Worm (Caenorhabditis elegans): Measurements from ENCODE around the gene tsp-16.

The tsp-16 gene

ce11 chrX:6967057-6967456 is 29.4 kb downstream of the tsp-16 start, which contains the start of gene F01E11.3:
F01E11.3 (plus strand) TSS chrX:6967357.
- TF ChIP-seq F13C5.2 (tag; optimal IDR thresholded peaks at IDR 0.05), result no peak
- TF ChIP-seq ceh-36 (tag; optimal IDR thresholded peaks at IDR 0.05), result no peak
- no peak for TF ChIP-seq pes-1 (GFP tag; IDR thresholded peaks at IDR 0.05)
- no peak for TF ChIP-seq hnd-1 (tag; optimal IDR thresholded peaks at IDR 0.05)
- no peak for TF ChIP-seq tbx-11 (GFP tag; IDR thresholded peaks at IDR 0.05)
- no peak for TF ChIP-seq ceh-13 (GFP tag; optimal IDR thresholded peaks at IDR 0.05)

DNA sequence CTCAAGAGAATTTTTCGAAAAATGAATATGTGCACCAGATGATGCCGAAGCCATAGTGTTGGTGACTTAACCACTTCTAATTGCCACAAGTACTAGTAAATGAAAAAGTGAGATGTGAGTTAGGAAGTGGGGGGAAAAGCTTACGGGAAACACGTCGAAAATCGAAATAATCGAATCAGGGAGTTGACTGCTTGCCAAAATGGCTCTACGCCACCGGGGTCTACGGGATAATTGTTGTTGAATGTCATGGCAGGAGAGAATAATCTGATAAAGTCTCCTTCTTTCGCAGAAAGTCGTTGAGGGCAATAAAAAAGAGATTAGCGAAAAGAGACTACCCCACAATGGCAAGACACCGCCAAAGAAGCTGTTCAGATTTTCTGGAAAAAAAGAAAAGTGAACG is 32.6 kb downstream of the tsp-16 start:
- TF ChIP-seq flt-1 (GFP tag; IDR thresholded peaks at IDR 0.05) (no peak), tbx-37 (GFP tag; conservative IDR thresholded peaks at IDR 0.05) (no peak), F13C5.2 (tag; optimal IDR thresholded peaks at IDR 0.05) (no peak), hnd-1 (tag; optimal IDR thresholded peaks at IDR 0.05) (no peak), ama-1 (optimal IDR thresholded peaks at IDR 0.05) (no peak), tbx-11 (GFP tag; IDR thresholded peaks at IDR 0.05) (no peak), B0310.2 (tag; optimal IDR thresholded peaks at IDR 0.05) (no peak)

- TF ChIP-seq hnd-1 (tag; optimal IDR thresholded peaks at IDR 0.05), result no peak
- TF ChIP-seq pes-1 (GFP tag; IDR thresholded peaks at IDR 0.05), result no peak
- TF ChIP-seq hmg-4 (GFP tag; optimal IDR thresholded peaks at IDR 0.05), result no peak
- TF ChIP-seq tra-4 (tag; optimal IDR thresholded peaks at IDR 0.05), result no peak
- TF ChIP-seq flt-1 (GFP tag; IDR thresholded peaks at IDR 0.05), result no peak
- TF ChIP-seq ceh-13 (GFP tag; optimal IDR thresholded peaks at IDR 0.05), result no peak
- TF ChIP-seq scrt-1 (GFP tag; IDR thresholded peaks at IDR 0.05), result no peak
- no peak for TF ChIP-seq hmbx-1 (tag; optimal IDR thresholded peaks at IDR 0.05)
- no peak for TF ChIP-seq B0310.2 (tag; optimal IDR thresholded peaks at IDR 0.05)
Observed at ce11 chrX:6962347-6962746, 34.1 kb downstream of the tsp-16 start.

DNA sequence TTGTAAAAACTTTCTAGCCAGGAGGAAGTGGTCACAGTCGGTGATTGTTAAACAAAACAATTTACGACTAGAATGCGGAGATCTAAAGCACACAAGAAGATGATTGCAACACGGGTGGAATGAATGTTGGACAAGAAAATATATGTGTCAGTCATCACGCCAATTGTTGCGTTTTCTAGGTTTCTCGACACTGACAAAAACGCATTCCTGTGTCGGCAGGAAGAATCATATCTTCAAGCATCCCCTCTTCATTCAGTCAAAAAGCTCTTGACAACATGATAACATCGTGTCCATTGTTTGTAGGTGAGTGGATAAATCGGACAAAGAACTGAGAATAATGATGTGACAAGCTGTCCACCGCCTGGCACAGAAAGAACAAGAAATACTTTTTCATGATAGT is 36.9 kb downstream of the tsp-16 start:
- TF ChIP-seq ama-1 (optimal IDR thresholded peaks at IDR 0.05), result no peak
- TF ChIP-seq scrt-1 (GFP tag; IDR thresholded peaks at IDR 0.05), result no peak

DNA sequence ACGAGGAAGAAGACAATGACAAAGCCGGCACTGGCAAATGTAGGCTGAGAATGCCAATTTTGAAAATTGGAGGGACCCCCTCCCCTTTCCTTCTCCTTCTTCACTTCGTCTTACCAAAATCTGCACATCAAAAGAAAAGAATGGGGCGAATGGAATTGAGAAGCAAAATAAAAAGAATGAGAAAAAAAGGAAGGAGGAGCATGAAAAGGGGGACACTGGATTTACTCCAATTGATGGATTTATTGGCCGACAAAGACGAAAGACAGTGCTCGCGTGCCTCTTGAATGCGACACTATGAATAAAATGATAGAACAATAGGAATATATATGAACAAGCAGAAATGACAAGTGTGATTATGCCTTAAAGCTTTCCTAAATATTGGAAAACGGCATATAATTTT is 37.5 kb downstream of the tsp-16 start:
- no peak for TF ChIP-seq ama-1 (optimal IDR thresholded peaks at IDR 0.05)
- no peak for TF ChIP-seq B0310.2 (tag; optimal IDR thresholded peaks at IDR 0.05)
- TF ChIP-seq pes-1 (GFP tag; IDR thresholded peaks at IDR 0.05), result no peak
- TF ChIP-seq tbx-11 (GFP tag; IDR thresholded peaks at IDR 0.05), result no peak
- no peak for TF ChIP-seq aly-1 (tag; optimal IDR thresholded peaks at IDR 0.05)
- TF ChIP-seq tra-4 (tag; optimal IDR thresholded peaks at IDR 0.05), result no peak
- TF ChIP-seq hmbx-1 (tag; optimal IDR thresholded peaks at IDR 0.05), result no peak
- TF ChIP-seq hmg-4 (GFP tag; optimal IDR thresholded peaks at IDR 0.05), result no peak
- TF ChIP-seq ceh-13 (GFP tag; optimal IDR thresholded peaks at IDR 0.05), result no peak
- TF ChIP-seq ets-7 (tag; optimal IDR thresholded peaks at IDR 0.05), result no peak
- no peak for TF ChIP-seq flt-1 (GFP tag; IDR thresholded peaks at IDR 0.05)
- no peak for TF ChIP-seq F13C5.2 (tag; optimal IDR thresholded peaks at IDR 0.05)
- no peak for TF ChIP-seq hnd-1 (tag; optimal IDR thresholded peaks at IDR 0.05)
- TF ChIP-seq tbx-37 (GFP tag; conservative IDR thresholded peaks at IDR 0.05), result no peak
- no peak for TF ChIP-seq scrt-1 (GFP tag; IDR thresholded peaks at IDR 0.05)
- TF ChIP-seq sea-1 (GFP tag; conservative IDR thresholded peaks at IDR 0.05), result no peak
- TF ChIP-seq ceh-36 (tag; optimal IDR thresholded peaks at IDR 0.05), result no peak

DNA sequence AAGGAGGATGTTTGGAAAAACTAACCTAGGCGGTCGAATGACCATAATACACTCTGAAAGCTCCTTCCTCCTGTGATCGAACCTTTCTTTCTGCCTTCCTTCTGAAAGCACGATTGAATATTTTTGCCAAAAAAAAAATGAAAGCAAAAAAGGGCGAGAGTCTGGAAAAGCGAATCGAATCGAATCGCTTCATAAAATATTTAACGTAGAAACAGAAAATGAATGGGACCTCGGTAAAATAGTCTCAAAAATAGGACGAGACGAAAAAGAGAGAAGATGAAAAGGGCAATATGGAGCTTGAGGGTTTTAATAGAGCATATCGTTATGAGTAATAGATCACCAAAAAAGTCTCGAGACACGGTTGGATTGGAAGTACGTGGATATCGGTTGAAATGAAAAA is 40.1 kb downstream of the tsp-16 start, which contains the start of gene inx-1:
Gene inx-1, minus strand, starts transcription at position 101 of the 400 bp plus-strand sequence.
- TF ChIP-seq hmbx-1 (tag; optimal IDR thresholded peaks at IDR 0.05), result no peak
- no peak for TF ChIP-seq ama-1 (optimal IDR thresholded peaks at IDR 0.05)
- TF ChIP-seq ets-7 (tag; optimal IDR thresholded peaks at IDR 0.05), result no peak
- no peak for TF ChIP-seq hnd-1 (tag; optimal IDR thresholded peaks at IDR 0.05)
- no peak for TF ChIP-seq tbx-11 (GFP tag; IDR thresholded peaks at IDR 0.05)

DNA sequence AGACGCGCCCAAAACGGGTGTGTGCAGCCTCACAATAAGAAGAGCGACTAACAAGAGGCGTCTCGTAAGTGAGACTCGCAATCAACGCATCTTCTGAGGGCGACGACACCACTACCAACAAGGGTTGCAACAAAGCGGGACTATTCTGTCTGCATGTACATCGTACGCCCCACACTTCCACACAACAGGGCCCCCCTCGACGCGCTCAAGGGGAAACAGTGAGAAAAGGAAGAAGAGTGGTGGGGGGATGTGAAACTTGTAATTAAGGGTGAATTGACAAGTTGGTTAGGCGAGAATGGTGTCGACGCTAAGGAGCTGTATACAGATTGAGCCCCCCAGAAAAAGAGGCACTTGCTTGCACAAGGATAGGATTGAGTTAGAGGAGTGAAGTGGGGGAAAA is 43.1 kb downstream of the tsp-16 start:
- TF ChIP-seq pes-1 (GFP tag; IDR thresholded peaks at IDR 0.05) (no peak), aly-1 (tag; optimal IDR thresholded peaks at IDR 0.05) (no peak), tbx-37 (GFP tag; conservative IDR thresholded peaks at IDR 0.05) (no peak), F13C5.2 (tag; optimal IDR thresholded peaks at IDR 0.05) (no peak), tbx-11 (GFP tag; IDR thresholded peaks at IDR 0.05) (no peak), hmbx-1 (tag; optimal IDR thresholded peaks at IDR 0.05) (no peak), hnd-1 (tag; optimal IDR thresholded peaks at IDR 0.05) (no peak), ets-7 (tag; optimal IDR thresholded peaks at IDR 0.05) (no peak)

DNA sequence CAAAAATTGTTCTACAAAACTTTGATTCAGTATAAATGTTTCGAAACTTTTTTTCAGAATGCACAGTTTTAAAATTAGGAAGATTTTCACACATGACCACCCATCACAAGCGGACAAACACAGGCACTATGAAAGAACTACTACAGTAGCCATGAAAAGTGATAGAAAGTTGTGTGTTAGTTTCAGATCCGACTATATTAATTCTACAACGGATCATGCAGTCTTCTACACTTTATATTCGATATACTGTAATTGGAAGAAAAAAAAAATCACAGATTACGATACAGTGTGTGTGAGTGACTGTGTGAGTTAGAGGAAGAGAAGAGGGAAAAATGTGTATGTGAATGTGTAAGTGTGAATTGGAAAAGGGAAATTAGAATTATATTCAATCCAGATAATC is 49.6 kb downstream of the tsp-16 start:
- no peak for TF ChIP-seq F13C5.2 (tag; optimal IDR thresholded peaks at IDR 0.05)
- TF ChIP-seq ceh-36 (tag; optimal IDR thresholded peaks at IDR 0.05), result no peak
- no peak for TF ChIP-seq hmg-4 (GFP tag; optimal IDR thresholded peaks at IDR 0.05)
- TF ChIP-seq tbx-11 (GFP tag; IDR thresholded peaks at IDR 0.05), result no peak
- no peak for TF ChIP-seq ets-7 (tag; optimal IDR thresholded peaks at IDR 0.05)
- TF ChIP-seq ama-1 (optimal IDR thresholded peaks at IDR 0.05), result no peak
- no peak for TF ChIP-seq scrt-1 (GFP tag; IDR thresholded peaks at IDR 0.05)
- no peak for TF ChIP-seq aly-1 (tag; optimal IDR thresholded peaks at IDR 0.05)
- no peak for TF ChIP-seq tbx-37 (GFP tag; conservative IDR thresholded peaks at IDR 0.05)
